Fruit fly (Drosophila melanogaster) whole organism, wandering third instar larva: ENCODE data around the gene MED20.

Experiments
- Dif ChIP-seq: fragments of 200-275, 200-300 bp; sonication (Bioruptor generic); optimal IDR thresholded peaks from 2 replicates; lab custom pipeline; 2018; ENCODE audit warnings: missing biosample characterization, missing genetic modification characterization; ENCODE audit not compliant: partially characterized antibody
- Hr83 ChIP-seq: fragments of 200-300 bp; sonication (Bioruptor generic); optimal IDR thresholded peaks from 2 replicates; lab custom pipeline; 2016; ENCODE audit warnings: missing biosample characterization, mild to moderate bottlenecking, missing genetic modification characterization, moderate library complexity; ENCODE audit not compliant: poor library complexity, severe bottlenecking
- Mio ChIP-seq: sonication (Bioruptor generic); optimal IDR thresholded peaks from 2 replicates; lab custom pipeline; 2016; ENCODE audit warnings: missing biosample characterization, missing genetic modification characterization
- br ChIP-seq: fragments of 200-800 bp; sonication (Bioruptor generic); optimal IDR thresholded peaks from 2 replicates; lab custom pipeline; 2016; ENCODE audit warnings: missing biosample characterization, missing genetic modification characterization
- psq ChIP-seq: fragments of 200-800 bp; sonication (Bioruptor generic); optimal IDR thresholded peaks from 3 replicates; lab custom pipeline; 2017; ENCODE audit warnings: missing biosample characterization, mild to moderate bottlenecking, missing genetic modification characterization, moderate library complexity
- rgr ChIP-seq: fragments of 200-800 bp; sonication (Bioruptor generic); optimal IDR thresholded peaks from 3 replicates; lab custom pipeline; 2016; ENCODE audit warnings: missing biosample characterization, mild to moderate bottlenecking, missing genetic modification characterization
- usp ChIP-seq: fragments of >200 bp; optimal IDR thresholded peaks from 2 replicates; lab custom pipeline; 2017; ENCODE audit warnings: missing biosample characterization, missing genetic modification characterization

DNA sequence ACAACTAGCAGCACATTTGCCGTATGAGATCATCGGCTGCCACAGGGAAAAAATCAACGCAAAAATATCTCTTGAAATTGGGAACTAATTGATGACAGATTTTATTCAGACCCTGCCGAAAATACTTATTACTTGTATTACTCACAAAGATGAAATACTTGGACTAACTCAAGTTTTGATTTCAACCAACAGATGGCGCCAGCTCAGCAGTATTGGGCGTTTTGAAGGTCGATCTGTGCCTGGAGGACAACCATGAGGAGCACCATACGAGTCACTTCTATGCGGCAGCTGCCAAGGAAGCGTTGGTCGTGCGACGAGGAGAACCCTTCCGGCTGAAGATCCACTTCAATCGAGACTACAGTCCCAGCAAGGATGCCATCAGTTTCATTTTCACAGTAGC, 48.3 kb downstream of the MED20 start:
- TF ChIP-seq psq (no peak), Dif (GFP tag; lab: Kevin White, UChicago) (no peak), rgr (GFP tag; lab: Kevin White, UChicago) (no peak), Hr83 (GFP tag; lab: Kevin White, UChicago) (no peak), usp (GFP tag; lab: Kevin White, UChicago) (no peak), br (GFP tag; lab: Kevin White, UChicago) (no peak), Mio (GFP tag; lab: Kevin White, UChicago) (no peak)
